Worm (Caenorhabditis elegans) whole organism, early embryonic: ENCODE measurements around the gene C35D10.5.

ENCODE experiments used
- B0310.2 ChIP-seq: sonication (generic microtip); optimal IDR thresholded peaks from 2 replicates; lab custom pipeline; 2016; ENCODE audit warnings: mild to moderate bottlenecking, missing genetic modification characterization, missing compliant biosample characterization
- F13C5.2 ChIP-seq: sonication (generic microtip); optimal IDR thresholded peaks from 2 replicates; lab custom pipeline; 2017; ENCODE audit warnings: mild to moderate bottlenecking, missing genetic modification characterization, inconsistent platforms, missing compliant biosample characterization
- aly-1 ChIP-seq: sonication (generic microtip); optimal IDR thresholded peaks from 2 replicates; lab custom pipeline; 2016; ENCODE audit warnings: missing genetic modification characterization, missing compliant biosample characterization
- ama-1 ChIP-seq: fragments of 150-350 bp; optimal IDR thresholded peaks from 2 replicates; lab custom pipeline; 2014
- ceh-13 ChIP-seq: fragments of 200-800 bp; sonication (Bioruptor generic); optimal IDR thresholded peaks from 2 replicates; lab custom pipeline; 2018; ENCODE audit warnings: mild to moderate bottlenecking, missing genetic modification characterization, missing compliant biosample characterization
- ets-7 ChIP-seq: sonication (generic microtip); optimal IDR thresholded peaks from 2 replicates; lab custom pipeline; 2016; ENCODE audit warnings: missing genotype, missing genetic modification characterization, missing compliant biosample characterization
- flt-1 ChIP-seq: fragments of 200-800 bp; sonication (Bioruptor generic); IDR thresholded peaks from 2 replicates; pipeline ENCODE4 v1.3.6; 2022; ENCODE audit warnings: missing genetic modification characterization, missing compliant biosample characterization
- hmg-4 ChIP-seq: fragments of 200-800 bp; sonication (Bioruptor generic); optimal IDR thresholded peaks from 2 replicates; lab custom pipeline; 2018; ENCODE audit warnings: mild to moderate bottlenecking, missing genetic modification characterization, missing compliant biosample characterization
- hnd-1 ChIP-seq: sonication (generic microtip); optimal IDR thresholded peaks from 2 replicates; lab custom pipeline; 2016; ENCODE audit warnings: missing genetic modification characterization, missing compliant biosample characterization
- pes-1 ChIP-seq: fragments of 200-800 bp; sonication (Bioruptor generic); IDR thresholded peaks from 2 replicates; pipeline ENCODE4 v1.3.6; 2022; ENCODE audit warnings: missing genetic modification reagents, missing genetic modification characterization, missing compliant biosample characterization
- scrt-1 ChIP-seq: fragments of 200-800 bp; sonication (Bioruptor generic); IDR thresholded peaks from 2 replicates; pipeline ENCODE4 v1.3.6; 2022; ENCODE audit warnings: missing genetic modification characterization, missing compliant biosample characterization
- tbx-11 ChIP-seq: fragments of 200-800 bp; sonication (Bioruptor generic); IDR thresholded peaks from 2 replicates; pipeline ENCODE4 v1.3.6; 2022; ENCODE audit warnings: missing genetic modification characterization, missing compliant biosample characterization
- tra-4 ChIP-seq: sonication (generic microtip); optimal IDR thresholded peaks from 2 replicates; lab custom pipeline; 2017; ENCODE audit warnings: missing genetic modification characterization, missing compliant biosample characterization

DNA sequence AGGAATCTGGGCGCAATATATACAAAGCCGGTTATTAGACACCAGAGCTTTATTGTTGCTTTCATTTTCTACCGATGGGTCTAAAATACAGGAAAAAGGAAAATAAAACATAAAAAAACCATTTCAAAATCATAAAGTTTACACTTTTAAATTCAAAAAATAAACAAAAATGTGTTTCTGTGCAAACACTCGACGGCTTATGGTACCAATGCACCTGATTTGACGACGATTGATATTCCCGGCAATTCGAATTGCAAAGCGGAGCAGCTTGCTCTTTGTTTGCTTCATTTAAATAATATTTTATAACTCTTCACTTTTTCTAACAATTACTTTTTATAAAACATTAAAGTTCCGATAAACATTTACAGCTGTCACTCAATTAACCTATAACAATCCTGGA lies 12.0 kb upstream of the C35D10.5 start, which contains the start of gene F26A1.1:
- TF ChIP-seq flt-1 = no peak
- no peak for TF ChIP-seq tbx-11 (GFP tag; lab: Robert Waterston, UW)
- no peak for TF ChIP-seq ama-1 (lab: Kevin White, UChicago)
- TF ChIP-seq hnd-1 (tag; lab: Kevin White, UChicago) = no peak
- TF ChIP-seq B0310.2 (tag; lab: Kevin White, UChicago) = no peak
- no peak for TF ChIP-seq F13C5.2 (tag; lab: Kevin White, UChicago)
- no peak for TF ChIP-seq ceh-13
- no peak for TF ChIP-seq ets-7
- TF ChIP-seq hmg-4 = no peak
- TF ChIP-seq pes-1 (GFP tag; lab: Robert Waterston, UW) = no peak
- TF ChIP-seq tra-4 (tag; lab: Kevin White, UChicago) = no peak
- no peak for TF ChIP-seq scrt-1
- TF ChIP-seq aly-1 (tag; lab: Kevin White, UChicago) = no peak
